Fruit fly (Drosophila melanogaster) whole organism, adult: ENCODE measurements around the gene CG4074.

Experiments used
- CG12768 ChIP-seq: fragments of 200-800 bp; sonication (Bioruptor generic); optimal IDR thresholded peaks from 2 replicates; lab custom pipeline; 2017; ENCODE audit warnings: missing biosample characterization, missing genetic modification characterization, mild to moderate bottlenecking, moderate library complexity, missing genetic modification reagents
- CG7045 ChIP-seq: fragments of 200-800 bp; sonication (Bioruptor generic); optimal IDR thresholded peaks from 2 replicates; lab custom pipeline; 2017; ENCODE audit warnings: missing biosample characterization, mild to moderate bottlenecking, missing genetic modification characterization
- CG7101 ChIP-seq: fragments of 200-800 bp; sonication (Bioruptor generic); optimal IDR thresholded peaks from 2 replicates; lab custom pipeline; 2018; ENCODE audit warnings: missing biosample characterization, mild to moderate bottlenecking, missing genetic modification characterization, moderate library complexity
- bab1 ChIP-seq: fragments of 200-800 bp; sonication (Bioruptor generic); optimal IDR thresholded peaks from 3 replicates; lab custom pipeline; 2019; ENCODE audit warnings: missing biosample characterization, mild to moderate bottlenecking, missing genetic modification characterization, moderate library complexity
- cic ChIP-seq: fragments of 200-800 bp; sonication (Bioruptor generic); optimal IDR thresholded peaks from 2 replicates; lab custom pipeline; 2017; ENCODE audit warnings: missing biosample characterization, mild to moderate bottlenecking, missing genetic modification characterization, moderate library complexity
- pad ChIP-seq: fragments of 200-800 bp; sonication (Bioruptor generic); optimal IDR thresholded peaks from 3 replicates; lab custom pipeline; 2017; ENCODE audit warnings: missing biosample characterization, missing genetic modification characterization, mild to moderate bottlenecking, moderate library complexity, missing genetic modification reagents
- tj ChIP-seq: fragments of 200-800 bp; sonication (Bioruptor generic); optimal IDR thresholded peaks from 3 replicates; lab custom pipeline; 2017; ENCODE audit warnings: missing biosample characterization, mild to moderate bottlenecking, missing genetic modification characterization, moderate library complexity

- TF ChIP-seq cic (GFP tag; lab: Kevin White, UChicago) (no peak), pad (GFP tag; lab: Kevin White, UChicago) (no peak), CG7101 (no peak), bab1 (GFP tag; lab: Kevin White, UChicago) (no peak), CG12768 (no peak), tj (GFP tag; lab: Kevin White, UChicago) (peak; percentile 78), CG7045 (GFP tag; lab: Kevin White, UChicago) (no peak)
Observed at dm6 chr3L:20761482-20761881, 7.8 kb downstream of the CG4074 start.
